Worm (Caenorhabditis elegans): ENCODE results near the gene npr-25.

- TF ChIP-seq cnd-1 (tag; optimal IDR thresholded peaks at IDR 0.05) (no peak), unc-62 (GFP tag; optimal IDR thresholded peaks at IDR 0.05) (no peak)
Measured at ce11 chrV:11390394-11390793, 37.6 kb upstream of the npr-25 start, which contains the start of the genes K03B8.11 and K03B8.14.
